Fruit fly (Drosophila melanogaster): Measurements from ENCODE around the gene CG5577.

CG5577 gene

dm6 chr3L:17856655-17857479 is 15.6 kb upstream of the CG5577 start, which contains the start of gene CG5535 (continued):
- TF ChIP-seq CG15073 (GFP tag; optimal IDR thresholded peaks at IDR 0.05) (no peak), crc (GFP tag; optimal IDR thresholded peaks at IDR 0.05) (peak; percentile 28), CG7786 (GFP tag; optimal IDR thresholded peaks at IDR 0.05) (peak; percentile 42), E2f2 (GFP tag; IDR thresholded peaks at IDR 0.05) (peak; percentile 37; the same call in 1 of the 2 replicates), CG16863 (GFP tag; optimal IDR thresholded peaks at IDR 0.05) (no peak), CG42726 (GFP tag; IDR thresholded peaks at IDR 0.05; ENCODE audit: partially characterized antibody) (no peak), CG15696 (tag; optimal IDR thresholded peaks at IDR 0.05) (peak; percentile 61), CG11504 (tag; optimal IDR thresholded peaks at IDR 0.05) (peak; percentile 90), CG4617 (GFP tag; optimal IDR thresholded peaks at IDR 0.05; ENCODE audit: borderline replicate concordance) (peak; percentile 7), CG34376 (GFP tag; optimal IDR thresholded peaks at IDR 0.05) (peak; percentile 49), so (GFP tag; IDR thresholded peaks at IDR 0.05) (no peak), Fer3 (tag; optimal IDR thresholded peaks at IDR 0.05) (peak; percentile 48), btn (GFP tag; optimal IDR thresholded peaks at IDR 0.05) (no peak), Sin3A (optimal IDR thresholded peaks at IDR 0.05) (no peak), CG33213 (GFP tag; optimal IDR thresholded peaks at IDR 0.05) (peak; percentile 46), chm (GFP tag; IDR thresholded peaks at IDR 0.05) (peak; percentile 79), Doc3 (GFP tag; IDR thresholded peaks at IDR 0.05; ENCODE audit: partially characterized antibody) (no peak), CG15601 (tag; optimal IDR thresholded peaks at IDR 0.05) (peak; percentile 82), Opbp (GFP tag; IDR thresholded peaks at IDR 0.05; ENCODE audit: partially characterized antibody) (no peak), Sox100B (GFP tag; optimal IDR thresholded peaks at IDR 0.05) (peak; percentile 94), Hr39 (optimal IDR thresholded peaks at IDR 0.05) (no peak), lov (optimal IDR thresholded peaks at IDR 0.05) (no peak), lov (GFP tag; IDR thresholded peaks at IDR 0.05) (peak; percentile 82; the same call in 2 of the 3 replicates), hth (optimal IDR thresholded peaks at IDR 0.05) (no peak), Ets65A (GFP tag) (peak; percentile 86), Atf3 (GFP tag; optimal IDR thresholded peaks at IDR 0.05) (peak; percentile 3), CG7745 (tag; optimal IDR thresholded peaks at IDR 0.05) (no peak), CG4404 (GFP tag; IDR thresholded peaks at IDR 0.05) (peak; percentile 25; the same call in 1 of the 2 replicates), Oli (tag; optimal IDR thresholded peaks at IDR 0.05) (peak; percentile 89), CG14710 (tag; optimal IDR thresholded peaks at IDR 0.05) (peak; percentile 92), CG10654 (GFP tag; optimal IDR thresholded peaks at IDR 0.05) (peak; percentile 43), jumu (GFP tag; optimal IDR thresholded peaks at IDR 0.05) (peak; percentile 51), CTCF (GFP tag; optimal IDR thresholded peaks at IDR 0.05) (peak; percentile 7), CG12219 (GFP tag; optimal IDR thresholded peaks at IDR 0.05) (peak; percentile 49), pnt (GFP tag; optimal IDR thresholded peaks at IDR 0.05) (peak; percentile 42), grn (GFP tag; optimal IDR thresholded peaks at IDR 0.05) (no peak), CG6654 (GFP tag; optimal IDR thresholded peaks at IDR 0.05) (peak; percentile 26), klu (GFP tag; IDR thresholded peaks at IDR 0.05) (peak; percentile 52), H15 (GFP tag; IDR thresholded peaks at IDR 0.05) (peak; percentile 35; the same call in 1 of the 3 replicates), nmo (GFP tag; optimal IDR thresholded peaks at IDR 0.05) (peak; percentile 92), Dp (GFP tag; optimal IDR thresholded peaks at IDR 0.05) (no peak), CG9609 (GFP tag; optimal IDR thresholded peaks at IDR 0.05) (peak; percentile 25), CG1647 (GFP tag; optimal IDR thresholded peaks at IDR 0.05) (peak; percentile 24), onecut (GFP tag; IDR thresholded peaks at IDR 0.05) (peak; percentile 67), sd (tag; optimal IDR thresholded peaks at IDR 0.05) (peak; percentile 28), ham (GFP tag; IDR thresholded peaks at IDR 0.05) (no peak), az2 (GFP tag; optimal IDR thresholded peaks at IDR 0.05) (peak; percentile 83), CG15011 (GFP tag; optimal IDR thresholded peaks at IDR 0.05) (peak; percentile 42), HHEX (GFP tag; optimal IDR thresholded peaks at IDR 0.05) (peak; percentile 66), fd3F (GFP tag; optimal IDR thresholded peaks at IDR 0.05) (peak; percentile 67), H2.0 (GFP tag; IDR thresholded peaks at IDR 0.05) (peak; percentile 63)

Measured in whole organism, embryonic.